Worm (Caenorhabditis elegans): ENCODE data around the gene cap-1.

- TF ChIP-seq ztf-11 (tag; optimal IDR thresholded peaks at IDR 0.05) (no peak), nhr-11 (tag; optimal IDR thresholded peaks at IDR 0.05) (no peak), nhr-237 (tag; optimal IDR thresholded peaks at IDR 0.05) (no peak), snpc-4 (tag; optimal IDR thresholded peaks at IDR 0.05) (no peak), nhr-23 (tag; optimal IDR thresholded peaks at IDR 0.05) (no peak), ama-1 (optimal IDR thresholded peaks at IDR 0.05) (no peak), ceh-82 (tag; optimal IDR thresholded peaks at IDR 0.05) (no peak), fos-1 (tag; optimal IDR thresholded peaks at IDR 0.05) (no peak), ztf-4 (tag; optimal IDR thresholded peaks at IDR 0.05) (no peak)
Measured at ce11 chrIV:7250158-7250557, 20.1 kb upstream of the cap-1 start, which contains the start of gene D2024.18.
